Worm (Caenorhabditis elegans) whole organism, L3 larva: ENCODE measurements around the gene F53A9.6.
A peak's percentile ranks its signal among the peaks of the same experiment; 100 is the strongest.
"Not testable (repeated sequence)": the region's sequence is repeated elsewhere in the genome, so short reads cannot be mapped to it uniquely, and the experiment has no call there.

ENCODE experiments used
- R02D3.7 ChIP-seq: fragments of 150-350 bp; optimal IDR thresholded peaks from 2 replicates; lab custom pipeline; 2014; ENCODE audit warnings: missing biosample characterization, missing genetic modification characterization
- ZK546.5 ChIP-seq: sonication (generic microtip); optimal IDR thresholded peaks from 2 replicates; lab custom pipeline; 2017; ENCODE audit warnings: missing biosample characterization, missing genetic modification characterization
- aly-2 ChIP-seq: fragments of 150-350 bp; optimal IDR thresholded peaks from 2 replicates; lab custom pipeline; 2014; ENCODE audit warnings: missing biosample characterization, missing genetic modification characterization
- ama-1 ChIP-seq: fragments of 150-350 bp; optimal IDR thresholded peaks from 2 replicates; lab custom pipeline; 2018
- ceh-16 ChIP-seq: sonication (generic microtip); optimal IDR thresholded peaks from 2 replicates; lab custom pipeline; 2017; ENCODE audit warnings: missing biosample characterization, missing genetic modification characterization
- ceh-82 ChIP-seq: fragments of 150-350 bp; optimal IDR thresholded peaks from 2 replicates; lab custom pipeline; 2014; ENCODE audit warnings: missing biosample characterization, missing genetic modification characterization
- daf-12 ChIP-seq: fragments of 150-350 bp; optimal IDR thresholded peaks from 2 replicates; lab custom pipeline; 2014; ENCODE audit warnings: missing biosample characterization, missing genetic modification reagents, missing genetic modification characterization
- egl-27 ChIP-seq: sonication (generic microtip); optimal IDR thresholded peaks from 4 replicates; lab custom pipeline; 2017; ENCODE audit warnings: missing biosample characterization, missing genetic modification reagents, missing genetic modification characterization
- egl-5 ChIP-seq: fragments of 150-350 bp; optimal IDR thresholded peaks from 2 replicates; lab custom pipeline; 2017; ENCODE audit warnings: missing biosample characterization, missing genetic modification reagents, missing genetic modification characterization, inconsistent platforms
- elt-1 ChIP-seq: fragments of 150-350 bp; optimal IDR thresholded peaks from 2 replicates; lab custom pipeline; 2014; ENCODE audit warnings: missing biosample characterization, missing genetic modification characterization
- elt-2 ChIP-seq: sonication (generic microtip); optimal IDR thresholded peaks from 2 replicates; lab custom pipeline; 2016; ENCODE audit warnings: missing genetic modification reagents, mild to moderate bottlenecking, missing genetic modification characterization, missing compliant biosample characterization
- elt-3 ChIP-seq, 3 experiments: fragments of 150-350 bp in 1 of 3; sonication (generic microtip) in 2 of 3; optimal IDR thresholded peaks; 2 replicates in 2 of 3; 4 replicates in 1 of 3; lab custom pipeline; 2014 to 2017; ENCODE audit warnings: missing biosample characterization in 3 of 3, missing genetic modification characterization in 3 of 3
- eor-1 ChIP-seq, 2 experiments: fragments of 150-350 bp; optimal IDR thresholded peaks; 2 replicates each; lab custom pipeline; 2014 to 2018; ENCODE audit warnings: missing biosample characterization in 2 of 2, missing genetic modification characterization in 2 of 2
- fos-1 ChIP-seq: fragments of 150-350 bp; optimal IDR thresholded peaks from 2 replicates; lab custom pipeline; 2014; ENCODE audit warnings: missing biosample characterization, missing genetic modification characterization
- hmg-11 ChIP-seq: sonication (generic microtip); optimal IDR thresholded peaks from 2 replicates; lab custom pipeline; 2016; ENCODE audit warnings: missing genetic modification characterization, missing compliant biosample characterization
- jun-1 ChIP-seq: fragments of 150-350 bp; optimal IDR thresholded peaks from 2 replicates; lab custom pipeline; 2014; ENCODE audit warnings: missing biosample characterization, missing genetic modification reagents, missing genetic modification characterization
- lin-15B ChIP-seq: fragments of 150-350 bp; optimal IDR thresholded peaks from 2 replicates; lab custom pipeline; 2014; ENCODE audit warnings: missing biosample characterization, missing genetic modification characterization
- lin-39 ChIP-seq: fragments of 150-350 bp; optimal IDR thresholded peaks from 2 replicates; lab custom pipeline; 2018; ENCODE audit warnings: missing biosample characterization, missing genetic modification reagents, missing genetic modification characterization
- lsy-12 ChIP-seq: sonication (generic microtip); optimal IDR thresholded peaks from 2 replicates; lab custom pipeline; 2016; ENCODE audit warnings: mild to moderate bottlenecking, missing genetic modification characterization, missing compliant biosample characterization
- mdl-1 ChIP-seq: fragments of 150-350 bp; optimal IDR thresholded peaks from 2 replicates; lab custom pipeline; 2014; ENCODE audit warnings: missing biosample characterization, missing genetic modification characterization
- nfya-1 ChIP-seq: sonication (generic microtip); optimal IDR thresholded peaks from 2 replicates; lab custom pipeline; 2017; ENCODE audit warnings: missing genetic modification characterization, mild to moderate bottlenecking, missing compliant biosample characterization, antibody characterized with exemption, moderate library complexity; ENCODE audit not compliant: insufficient read depth
- nhr-11 ChIP-seq: fragments of 150-350 bp; optimal IDR thresholded peaks from 2 replicates; lab custom pipeline; 2014; ENCODE audit warnings: missing biosample characterization, missing genetic modification characterization
- nhr-23 ChIP-seq: fragments of 150-350 bp; optimal IDR thresholded peaks from 2 replicates; lab custom pipeline; 2014; ENCODE audit warnings: missing biosample characterization, missing genetic modification reagents, missing genetic modification characterization
- nhr-237 ChIP-seq: fragments of 150-350 bp; optimal IDR thresholded peaks from 2 replicates; lab custom pipeline; 2014; ENCODE audit warnings: missing biosample characterization, missing genetic modification characterization
- nhr-25 ChIP-seq: sonication (generic microtip); optimal IDR thresholded peaks from 2 replicates; lab custom pipeline; 2017; ENCODE audit warnings: missing biosample characterization, missing genetic modification characterization
- nhr-28 ChIP-seq: fragments of 150-350 bp; optimal IDR thresholded peaks from 2 replicates; lab custom pipeline; 2014; ENCODE audit warnings: missing biosample characterization, missing genetic modification characterization
- nhr-43 ChIP-seq: sonication (generic microtip); optimal IDR thresholded peaks from 2 replicates; lab custom pipeline; 2016; ENCODE audit warnings: mild to moderate bottlenecking, missing genetic modification characterization, missing compliant biosample characterization; ENCODE audit not compliant: poor library complexity, severe bottlenecking
- nhr-67 ChIP-seq: fragments of 150-350 bp; optimal IDR thresholded peaks from 2 replicates; lab custom pipeline; 2014; ENCODE audit warnings: missing biosample characterization, missing genetic modification characterization
- nhr-76 ChIP-seq: fragments of 150-350 bp; sonication (generic microtip); optimal IDR thresholded peaks from 5 replicates; lab custom pipeline; 2014; ENCODE audit warnings: missing biosample characterization, missing genetic modification characterization
- nhr-77 ChIP-seq: fragments of 150-350 bp; optimal IDR thresholded peaks from 2 replicates; lab custom pipeline; 2014; ENCODE audit warnings: missing biosample characterization, missing genetic modification characterization
- pha-4 ChIP-seq: fragments of 150-350 bp; optimal IDR thresholded peaks from 2 replicates; lab custom pipeline; 2014; ENCODE audit warnings: missing biosample characterization, missing genetic modification reagents, missing genetic modification characterization
- pqm-1 ChIP-seq: fragments of 150-350 bp; optimal IDR thresholded peaks from 2 replicates; lab custom pipeline; 2017; ENCODE audit warnings: missing biosample characterization, missing genetic modification characterization, inconsistent platforms
- skn-1 ChIP-seq: fragments of 150-350 bp; optimal IDR thresholded peaks from 2 replicates; lab custom pipeline; 2014; ENCODE audit warnings: missing biosample characterization, missing genetic modification characterization
- snpc-4 ChIP-seq: fragments of 150-350 bp; optimal IDR thresholded peaks from 2 replicates; lab custom pipeline; 2014; ENCODE audit warnings: missing biosample characterization, missing genetic modification characterization
- tbx-2 ChIP-seq: sonication (generic microtip); optimal IDR thresholded peaks from 2 replicates; lab custom pipeline; 2016; ENCODE audit warnings: mild to moderate bottlenecking, missing genetic modification characterization, missing compliant biosample characterization
- unc-62 ChIP-seq: fragments of 150-350 bp; sonication (generic microtip); optimal IDR thresholded peaks from 4 replicates; lab custom pipeline; 2014; ENCODE audit warnings: missing biosample characterization, missing genetic modification reagents, missing genetic modification characterization
- ztf-11 ChIP-seq: fragments of 150-350 bp; optimal IDR thresholded peaks from 2 replicates; lab custom pipeline; 2014; ENCODE audit warnings: missing biosample characterization, missing genetic modification characterization
- ztf-4 ChIP-seq: fragments of 150-350 bp; optimal IDR thresholded peaks from 2 replicates; lab custom pipeline; 2014; ENCODE audit warnings: missing biosample characterization, missing genetic modification characterization

The F53A9.6 gene

DNA sequence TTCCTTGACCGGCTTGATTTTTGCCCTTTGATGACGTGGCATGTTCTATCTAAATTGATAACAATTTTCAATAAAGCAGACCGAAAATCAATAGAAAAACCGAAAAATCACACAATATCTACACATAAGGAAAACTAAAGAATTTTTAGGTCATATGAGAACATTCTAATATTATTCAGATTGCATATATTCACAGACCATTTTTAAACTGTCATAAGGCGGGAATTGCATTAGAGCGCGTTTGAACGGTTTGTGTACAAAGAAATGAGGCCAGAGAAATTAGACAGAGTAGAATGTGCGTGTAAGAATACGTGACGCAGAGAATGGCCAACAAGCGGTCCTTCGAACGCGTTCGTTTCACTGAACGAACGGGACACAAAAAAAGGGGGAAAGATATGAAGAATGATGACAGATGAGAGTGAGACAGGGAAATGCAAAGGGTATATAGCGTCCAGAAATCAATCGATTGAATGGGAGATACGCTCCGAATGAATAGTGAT lies 23.4 kb upstream of the F53A9.6 start, which contains the start of gene M02D8.3:
M02D8.3 (minus strand) TSS at position 51 of the 500 bp plus-strand sequence.
- TF ChIP-seq lsy-12 = no peak
- TF ChIP-seq elt-2 (tag; lab: Kevin White, UChicago) = peak; percentile 8
- TF ChIP-seq nhr-28 (tag; lab: Kevin White, UChicago) = no peak
- TF ChIP-seq ama-1 (lab: Kevin White, UChicago) = no peak
- peak; percentile 17 for TF ChIP-seq egl-5 (tag; lab: Kevin White, UChicago)
- no peak for TF ChIP-seq nhr-76 (tag; lab: Kevin White, UChicago)
- no peak for TF ChIP-seq jun-1 (tag; lab: Kevin White, UChicago)
- no peak for TF ChIP-seq R02D3.7 (tag; lab: Kevin White, UChicago)
- TF ChIP-seq ceh-82 (tag; lab: Kevin White, UChicago) = no peak
- no peak for TF ChIP-seq tbx-2 (tag; lab: Kevin White, UChicago)
- TF ChIP-seq nhr-77 (tag; lab: Kevin White, UChicago) = no peak
- no peak for TF ChIP-seq nhr-237 (tag; lab: Kevin White, UChicago)
- no peak for TF ChIP-seq daf-12 (tag; lab: Kevin White, UChicago)
- TF ChIP-seq ZK546.5 (tag; lab: Kevin White, UChicago) = no peak
- no peak for TF ChIP-seq pqm-1 (tag; lab: Kevin White, UChicago)
- peak; percentile 83 for TF ChIP-seq nhr-25 (tag; lab: Kevin White, UChicago)
- no peak for TF ChIP-seq mdl-1 (tag; lab: Kevin White, UChicago)
- no peak for TF ChIP-seq fos-1
- TF ChIP-seq egl-27 (tag; lab: Kevin White, UChicago) = no peak
- TF ChIP-seq ztf-4 (tag; lab: Kevin White, UChicago) = no peak
- peak; percentile 87 for TF ChIP-seq nhr-23 (tag; lab: Kevin White, UChicago)
- TF ChIP-seq elt-1 (tag; lab: Kevin White, UChicago) = no peak
- TF ChIP-seq ceh-16 = no peak
- peak; percentile 22 for TF ChIP-seq lin-15B (tag; lab: Kevin White, UChicago)
- TF ChIP-seq snpc-4 (tag; lab: Kevin White, UChicago) = peak; percentile 38
- peak; percentile 20 for TF ChIP-seq skn-1 (tag; lab: Kevin White, UChicago)
- no peak for TF ChIP-seq aly-2 (tag; lab: Kevin White, UChicago)
- TF ChIP-seq pha-4 (tag; lab: Kevin White, UChicago) = peak; percentile 88
- no peak for TF ChIP-seq eor-1 (tag; optimal IDR thresholded peaks at IDR 0.05; lab: Kevin White, UChicago)
- TF ChIP-seq nhr-11 (tag; lab: Kevin White, UChicago) = no peak
- no peak for TF ChIP-seq unc-62 (GFP tag; lab: Kevin White, UChicago)
- TF ChIP-seq nfya-1 = peak; percentile 50
- TF ChIP-seq hmg-11 (tag; lab: Kevin White, UChicago) = peak; percentile 37
- no peak for TF ChIP-seq nhr-67 (tag; lab: Kevin White, UChicago)
- no peak for TF ChIP-seq nhr-43 (tag; lab: Kevin White, UChicago)

DNA sequence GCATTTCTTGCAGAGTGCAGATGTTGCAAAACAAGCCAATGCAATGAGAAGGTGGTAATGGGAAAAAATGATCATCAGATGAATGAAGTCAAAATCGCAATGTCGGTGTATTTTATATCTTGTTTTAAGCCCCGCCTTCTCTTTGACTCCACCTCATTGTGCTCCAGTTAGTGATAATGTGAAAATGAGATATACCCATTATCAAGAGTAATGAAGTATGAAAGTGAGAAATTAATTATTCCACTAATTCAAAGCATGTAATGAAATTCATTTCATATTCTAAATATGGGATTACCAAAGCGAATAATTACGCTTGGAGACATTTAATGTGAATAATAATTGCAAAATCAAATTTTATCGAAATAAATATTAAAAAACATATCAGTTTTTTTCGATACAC lies 18.2 kb upstream of the F53A9.6 start, which contains the start of gene M02D8.6:
M02D8.6 (minus strand) TSS at position 101 of the 400 bp plus-strand sequence.
- TF ChIP-seq pqm-1 (tag; lab: Kevin White, UChicago); lsy-12; hmg-11 (tag; lab: Kevin White, UChicago): not testable (repeated sequence)
- TF ChIP-seq, all 47 proteins: peak for 0; not testable (repeated sequence) for 47

ce11 chrX:8727306-8727705 lies 13.7 kb upstream of the F53A9.6 start, which contains the start of gene EGAP4.1:
Gene EGAP4.1 (minus strand): TSS chrX:8727406.
- TF ChIP-seq lin-39 (tag; lab: Kevin White, UChicago) (peak; percentile 55), snpc-4 (tag; lab: Kevin White, UChicago) (no peak), ztf-11 (no peak), elt-3 (tag; optimal IDR thresholded peaks at IDR 0.05; lab: Kevin White, UChicago) (no peak), lin-15B (tag; lab: Kevin White, UChicago) (no peak)
